Fruit fly (Drosophila melanogaster): Measurements from ENCODE around the gene Ostgamma.

Ostgamma gene

dm6 chr2L:8277561-8278201, 30.3 kb downstream of the Ostgamma start:
- peak; percentile 76 for TF ChIP-seq ovo (GFP tag; optimal IDR thresholded peaks at IDR 0.05)
- TF ChIP-seq CG5204 (GFP tag; optimal IDR thresholded peaks at IDR 0.05): peak; percentile 89
- peak; percentile 98 for TF ChIP-seq bab1 (GFP tag; optimal IDR thresholded peaks at IDR 0.05)
- TF ChIP-seq CG11617 (GFP tag; optimal IDR thresholded peaks at IDR 0.05): peak; percentile 96
- peak; percentile 94 for TF ChIP-seq CG12768 (GFP tag; optimal IDR thresholded peaks at IDR 0.05)
- peak; percentile 78 for TF ChIP-seq toe (GFP tag; optimal IDR thresholded peaks at IDR 0.05)
- TF ChIP-seq Hr96 (GFP tag; optimal IDR thresholded peaks at IDR 0.05): peak; percentile 77
- TF ChIP-seq Mnt (GFP tag; optimal IDR thresholded peaks at IDR 0.05): peak; percentile 88
- peak; percentile 89 for TF ChIP-seq tj (GFP tag; optimal IDR thresholded peaks at IDR 0.05)
- no peak for TF ChIP-seq cnc (optimal IDR thresholded peaks at IDR 0.05)
- peak; percentile 95 for TF ChIP-seq CG33017 (tag; optimal IDR thresholded peaks at IDR 0.05)
- peak; percentile 94 for TF ChIP-seq pad (GFP tag; optimal IDR thresholded peaks at IDR 0.05)
- TF ChIP-seq CG14711 (tag; optimal IDR thresholded peaks at IDR 0.05): peak; percentile 95
- peak; percentile 54 for TF ChIP-seq cic (GFP tag; optimal IDR thresholded peaks at IDR 0.05)
- TF ChIP-seq Clk (GFP tag; optimal IDR thresholded peaks at IDR 0.05): peak; percentile 90
- TF ChIP-seq kay (GFP tag; ENCODE audit: borderline replicate concordance): peak; percentile 97
- peak; percentile 91 for TF ChIP-seq CG7045 (GFP tag; optimal IDR thresholded peaks at IDR 0.05)
- TF ChIP-seq CG1620 (GFP tag; optimal IDR thresholded peaks at IDR 0.05): peak; percentile 91
- TF ChIP-seq Crg-1 (GFP tag; optimal IDR thresholded peaks at IDR 0.05): peak; percentile 92
- TF ChIP-seq CG7101 (tag; optimal IDR thresholded peaks at IDR 0.05): peak; percentile 98

DNA sequence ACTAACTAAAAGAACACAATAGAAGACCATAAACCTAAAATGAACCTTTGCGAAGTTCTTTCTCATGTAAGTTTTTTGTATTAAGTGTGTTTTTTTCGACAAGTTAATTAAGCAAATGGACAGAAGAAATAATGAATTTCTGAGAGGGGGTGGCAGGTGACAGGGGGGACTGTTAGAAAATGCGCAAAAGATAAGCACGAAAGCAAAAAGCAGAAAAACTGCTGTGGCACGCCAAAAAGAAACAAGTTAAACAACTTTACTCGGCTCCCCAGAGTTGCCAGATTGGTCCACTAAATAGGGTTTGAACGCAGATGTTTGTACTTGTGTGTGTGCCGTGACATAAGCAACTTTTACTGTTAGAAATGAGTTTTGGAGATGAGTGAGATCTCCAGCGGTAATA, 31.1 kb downstream of the Ostgamma start:
- TF ChIP-seq cic (GFP tag; optimal IDR thresholded peaks at IDR 0.05): no peak
- TF ChIP-seq CG11617 (GFP tag; optimal IDR thresholded peaks at IDR 0.05): no peak
- peak; percentile 53 for TF ChIP-seq tj (GFP tag; optimal IDR thresholded peaks at IDR 0.05)
- TF ChIP-seq CG14711 (tag; optimal IDR thresholded peaks at IDR 0.05): peak; percentile 42
- TF ChIP-seq kay (GFP tag; ENCODE audit: borderline replicate concordance): no peak

DNA sequence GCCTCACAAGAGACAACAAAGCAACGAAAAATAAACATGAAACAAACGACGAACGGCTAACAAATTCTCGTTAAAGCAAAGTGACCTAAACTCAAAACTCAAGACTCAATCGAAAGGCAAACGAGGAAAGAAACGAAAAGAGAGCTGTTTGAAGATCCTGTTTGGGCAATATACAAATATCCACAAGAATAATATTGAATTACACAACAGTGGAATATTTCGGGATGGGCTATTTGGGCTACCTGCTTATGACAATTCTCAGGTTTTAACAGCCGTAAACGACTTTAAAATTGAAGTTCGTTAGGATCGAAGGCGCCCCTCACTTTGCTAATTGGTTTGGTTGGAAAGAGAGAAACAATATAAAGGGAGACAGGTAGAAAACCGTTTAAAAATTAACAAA, 31.7 kb downstream of the Ostgamma start:
- no peak for TF ChIP-seq CG14711 (tag; optimal IDR thresholded peaks at IDR 0.05)
- TF ChIP-seq toe (GFP tag; optimal IDR thresholded peaks at IDR 0.05): no peak
- no peak for TF ChIP-seq bab1 (GFP tag; optimal IDR thresholded peaks at IDR 0.05)
- no peak for TF ChIP-seq cnc (optimal IDR thresholded peaks at IDR 0.05)
- TF ChIP-seq Clk (GFP tag; optimal IDR thresholded peaks at IDR 0.05): no peak

- TF ChIP-seq pad (GFP tag; optimal IDR thresholded peaks at IDR 0.05): no peak
- no peak for TF ChIP-seq toe (GFP tag; optimal IDR thresholded peaks at IDR 0.05)
- no peak for TF ChIP-seq CG33017 (tag; optimal IDR thresholded peaks at IDR 0.05)
- no peak for TF ChIP-seq CG11617 (GFP tag; optimal IDR thresholded peaks at IDR 0.05)
- TF ChIP-seq ovo (GFP tag; optimal IDR thresholded peaks at IDR 0.05): no peak
- no peak for TF ChIP-seq tj (GFP tag; optimal IDR thresholded peaks at IDR 0.05)
- no peak for TF ChIP-seq CG1620 (GFP tag; optimal IDR thresholded peaks at IDR 0.05)
- TF ChIP-seq bab1 (GFP tag; optimal IDR thresholded peaks at IDR 0.05): peak; percentile 47
- no peak for TF ChIP-seq cic (GFP tag; optimal IDR thresholded peaks at IDR 0.05)
- peak; percentile 14 for TF ChIP-seq kay (GFP tag; ENCODE audit: borderline replicate concordance)
- TF ChIP-seq CG14711 (tag; optimal IDR thresholded peaks at IDR 0.05): peak; percentile 22
Measured at dm6 chr2L:8274958-8275584, 32.9 kb downstream of the Ostgamma start.

DNA sequence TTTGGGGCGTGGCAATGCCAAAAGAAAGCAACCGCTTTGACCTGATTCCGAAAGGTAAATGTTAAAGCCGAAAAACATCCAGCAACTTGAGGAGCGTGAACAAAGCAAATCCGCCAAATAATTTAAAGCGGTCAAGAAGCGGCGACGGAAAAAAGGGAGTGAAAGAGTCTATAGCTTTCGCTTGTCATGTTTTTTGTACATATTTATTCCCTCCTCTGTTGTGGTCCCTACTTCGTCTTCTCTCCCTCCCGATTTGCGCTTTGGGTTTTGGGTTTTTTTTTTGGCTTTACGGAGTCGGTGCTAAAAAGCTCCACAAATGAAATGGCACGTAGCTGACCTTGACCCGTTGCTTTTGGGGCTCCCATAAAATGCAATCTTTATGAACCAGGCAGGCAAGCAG, 33.9 kb downstream of the Ostgamma start:
- TF ChIP-seq CG7101 (tag; optimal IDR thresholded peaks at IDR 0.05) (no peak), Mnt (GFP tag; optimal IDR thresholded peaks at IDR 0.05) (no peak), tj (GFP tag; optimal IDR thresholded peaks at IDR 0.05) (no peak), CG12768 (GFP tag; optimal IDR thresholded peaks at IDR 0.05) (no peak), CG5204 (GFP tag; optimal IDR thresholded peaks at IDR 0.05) (no peak), toe (GFP tag; optimal IDR thresholded peaks at IDR 0.05) (no peak), CG7045 (GFP tag; optimal IDR thresholded peaks at IDR 0.05) (no peak)

- TF ChIP-seq Hr96 (GFP tag; optimal IDR thresholded peaks at IDR 0.05): no peak
- TF ChIP-seq CG14711 (tag; optimal IDR thresholded peaks at IDR 0.05): no peak
- no peak for TF ChIP-seq tj (GFP tag; optimal IDR thresholded peaks at IDR 0.05)
- no peak for TF ChIP-seq CG7101 (tag; optimal IDR thresholded peaks at IDR 0.05)
- TF ChIP-seq cic (GFP tag; optimal IDR thresholded peaks at IDR 0.05): no peak
- TF ChIP-seq CG5204 (GFP tag; optimal IDR thresholded peaks at IDR 0.05): no peak
- no peak for TF ChIP-seq kay (GFP tag; ENCODE audit: borderline replicate concordance)
- TF ChIP-seq CG33017 (tag; optimal IDR thresholded peaks at IDR 0.05): no peak
- no peak for TF ChIP-seq CG1620 (GFP tag; optimal IDR thresholded peaks at IDR 0.05)
- no peak for TF ChIP-seq Clk (GFP tag; optimal IDR thresholded peaks at IDR 0.05)
- TF ChIP-seq CG7045 (GFP tag; optimal IDR thresholded peaks at IDR 0.05): no peak
- no peak for TF ChIP-seq Mnt (GFP tag; optimal IDR thresholded peaks at IDR 0.05)
- no peak for TF ChIP-seq CG12768 (GFP tag; optimal IDR thresholded peaks at IDR 0.05)
- no peak for TF ChIP-seq ovo (GFP tag; optimal IDR thresholded peaks at IDR 0.05)
- TF ChIP-seq Crg-1 (GFP tag; optimal IDR thresholded peaks at IDR 0.05): no peak
- no peak for TF ChIP-seq cnc (optimal IDR thresholded peaks at IDR 0.05)
- no peak for TF ChIP-seq bab1 (GFP tag; optimal IDR thresholded peaks at IDR 0.05)
- no peak for TF ChIP-seq toe (GFP tag; optimal IDR thresholded peaks at IDR 0.05)
- no peak for TF ChIP-seq CG11617 (GFP tag; optimal IDR thresholded peaks at IDR 0.05)
Measured at dm6 chr2L:8270916-8271315, 37.1 kb downstream of the Ostgamma start.
